ENCODE assay signal across 3 fruit fly cellular contexts in the genomic region with DNA sequence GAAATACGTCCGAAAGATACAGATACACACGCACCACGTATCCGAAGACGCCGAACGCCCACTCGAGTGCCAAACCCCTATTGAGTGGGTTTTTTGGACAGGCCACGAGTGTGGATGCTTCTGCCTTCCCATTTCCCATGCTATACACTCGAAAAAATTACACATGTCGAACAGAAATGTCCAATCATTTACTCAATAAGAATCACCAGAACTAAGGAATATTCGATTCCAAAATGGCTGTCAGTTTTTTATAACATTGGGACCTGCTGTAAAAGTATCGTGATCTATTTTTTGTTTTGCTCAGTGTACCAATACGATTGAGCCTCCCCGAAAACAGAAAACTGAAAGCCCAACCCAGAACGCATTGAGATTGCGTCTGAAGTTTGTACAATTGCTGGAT.
A peak's percentile ranks its signal among the peaks of the same experiment; 100 is the strongest.
TF ChIP-seq lines count a peak whose summit lies in the region.

No protein-coding gene starts in this region.

TF ChIP-seq in whole organism, embryonic, 481 proteins besides CTCF, POLR2A, EP300 and RAD21 (continued from another document and continues in another):
- TF ChIP-seq CG1792 (GFP tag; optimal IDR thresholded peaks at IDR 0.05; lab: Kevin White, UChicago) (peak; percentile 81), CG32767 (GFP tag; IDR thresholded peaks at IDR 0.05; lab: Robert Waterston, UW) (peak; percentile 47; the same call in 1 of the 2 replicates), zen (tag; optimal IDR thresholded peaks at IDR 0.05; lab: Kevin White, UChicago) (peak; percentile 85), kni (GFP tag; optimal IDR thresholded peaks at IDR 0.05; lab: Kevin White, UChicago) (peak; percentile 20), CG32772 (GFP tag; IDR thresholded peaks at IDR 0.05; lab: Robert Waterston, UW) (peak; percentile 56), CG15601 (tag; optimal IDR thresholded peaks at IDR 0.05; lab: Kevin White, UChicago) (peak; percentile 72), ssp (GFP tag; IDR thresholded peaks at IDR 0.05; lab: Robert Waterston, UW) (peak; percentile 55), CG1603 (tag; optimal IDR thresholded peaks at IDR 0.05; lab: Kevin White, UChicago) (peak; percentile 92), CG10959 (GFP tag; IDR thresholded peaks at IDR 0.05; lab: Robert Waterston, UW) (peak; percentile 69), esg (GFP tag; conservative IDR thresholded peaks at IDR 0.05; lab: Robert Waterston, UW) (peak; percentile 69), tna (GFP tag; IDR thresholded peaks at IDR 0.05; lab: Robert Waterston, UW; ENCODE audit: partially characterized antibody) (no peak), CG4328 (GFP tag; optimal IDR thresholded peaks at IDR 0.05; lab: Kevin White, UChicago) (no peak), nau (GFP tag; optimal IDR thresholded peaks at IDR 0.05; lab: Kevin White, UChicago) (peak; percentile 67), slbo (GFP tag; IDR thresholded peaks at IDR 0.05; lab: Robert Waterston, UW) (peak; percentile 62), Nf-YB (GFP tag; optimal IDR thresholded peaks at IDR 0.05; lab: Kevin White, UChicago) (peak; percentile 67), CkIIα-i1 (GFP tag; IDR thresholded peaks at IDR 0.05; lab: Robert Waterston, UW) (no peak), Oli (tag; optimal IDR thresholded peaks at IDR 0.05; lab: Kevin White, UChicago) (peak; percentile 87), Poxn (GFP tag; IDR thresholded peaks at IDR 0.05; lab: Robert Waterston, UW) (no peak), CG12071 (GFP tag; optimal IDR thresholded peaks at IDR 0.05; lab: Kevin White, UChicago) (peak; percentile 63), pzg (GFP tag; optimal IDR thresholded peaks at IDR 0.05; lab: Kevin White, UChicago) (no peak), ato (GFP tag; IDR thresholded peaks at IDR 0.05; lab: Robert Waterston, UW; ENCODE audit: partially characterized antibody) (no peak), grn (GFP tag; optimal IDR thresholded peaks at IDR 0.05; lab: Kevin White, UChicago) (peak; percentile 41), seq (GFP tag; IDR thresholded peaks at IDR 0.05; lab: Robert Waterston, UW) (no peak), CG4730 (GFP tag; IDR thresholded peaks at IDR 0.05; lab: Robert Waterston, UW) (peak; percentile 40; the same call in 1 of the 2 replicates), CG18476 (GFP tag; optimal IDR thresholded peaks at IDR 0.05; lab: Kevin White, UChicago) (peak; percentile 53), lmd (GFP tag; IDR thresholded peaks at IDR 0.05; lab: Robert Waterston, UW) (peak; percentile 72), sd (tag; optimal IDR thresholded peaks at IDR 0.05; lab: Kevin White, UChicago) (peak; percentile 16), ems (GFP tag; optimal IDR thresholded peaks at IDR 0.05; lab: Kevin White, UChicago) (peak; percentile 80), HLH3B (GFP tag; IDR thresholded peaks at IDR 0.05; lab: Robert Waterston, UW) (peak; percentile 65), gfzf (GFP tag; optimal IDR thresholded peaks at IDR 0.05; lab: Kevin White, UChicago) (no peak), CG6765 (GFP tag; optimal IDR thresholded peaks at IDR 0.05; lab: Kevin White, UChicago) (no peak), Antp (GFP tag; optimal IDR thresholded peaks at IDR 0.05; lab: Kevin White, UChicago) (peak; percentile 92), CG15073 (GFP tag; optimal IDR thresholded peaks at IDR 0.05; lab: Kevin White, UChicago) (peak; percentile 50), CG10431 (GFP tag; optimal IDR thresholded peaks at IDR 0.05; lab: Kevin White, UChicago) (peak; percentile 39), CG9797 (GFP tag; optimal IDR thresholded peaks at IDR 0.05; lab: Kevin White, UChicago) (no peak), CG13287 (GFP tag; IDR thresholded peaks at IDR 0.05; lab: Robert Waterston, UW; ENCODE audit: partially characterized antibody) (no peak), CG4424 (GFP tag; optimal IDR thresholded peaks at IDR 0.05; lab: Kevin White, UChicago) (peak; percentile 90), GATAe (GFP tag; conservative IDR thresholded peaks at IDR 0.05; lab: Robert Waterston, UW) (no peak), CG18262 (tag; optimal IDR thresholded peaks at IDR 0.05; lab: Kevin White, UChicago) (peak; percentile 87), pho (GFP tag; optimal IDR thresholded peaks at IDR 0.05; lab: Kevin White, UChicago) (peak; percentile 31), Bdp1 (GFP tag; optimal IDR thresholded peaks at IDR 0.05; lab: Kevin White, UChicago) (peak; percentile 49), croc (GFP tag; conservative IDR thresholded peaks at IDR 0.05; lab: Robert Waterston, UW) (peak; percentile 56)

TF ChIP-seq in whole organism, prepupa, 60 proteins besides CTCF, POLR2A, EP300 and RAD21 (continued from another document):
- TF ChIP-seq dac (GFP tag; optimal IDR thresholded peaks at IDR 0.05; lab: Kevin White, UChicago) (no peak), achi (GFP tag; optimal IDR thresholded peaks at IDR 0.05; lab: Kevin White, UChicago) (peak; percentile 56), Sox102F (GFP tag; optimal IDR thresholded peaks at IDR 0.05; lab: Kevin White, UChicago) (peak; percentile 84), CG6808 (GFP tag; optimal IDR thresholded peaks at IDR 0.05; lab: Kevin White, UChicago) (peak; percentile 12), Ets21C (GFP tag; optimal IDR thresholded peaks at IDR 0.05; lab: Kevin White, UChicago) (peak; percentile 65), CG8632 (GFP tag; optimal IDR thresholded peaks at IDR 0.05; lab: Kevin White, UChicago) (peak; percentile 48), spab (GFP tag; optimal IDR thresholded peaks at IDR 0.05; lab: Kevin White, UChicago) (peak; percentile 28), dsx (GFP tag; optimal IDR thresholded peaks at IDR 0.05; lab: Kevin White, UChicago; ENCODE audit: poor library complexity, severe bottlenecking) (peak; percentile 47), Hr4 (GFP tag; optimal IDR thresholded peaks at IDR 0.05; lab: Kevin White, UChicago) (peak; percentile 40), svp (GFP tag; lab: Kevin White, UChicago) (peak; percentile 91), topi (GFP tag; optimal IDR thresholded peaks at IDR 0.05; lab: Kevin White, UChicago) (peak; percentile 84), CG8119 (GFP tag; IDR thresholded peaks at IDR 0.05; lab: Robert Waterston, UW) (no peak), fkh (GFP tag; optimal IDR thresholded peaks at IDR 0.05; lab: Kevin White, UChicago) (peak; percentile 3), ss (GFP tag; optimal IDR thresholded peaks at IDR 0.05; lab: Kevin White, UChicago) (peak; percentile 3 to 19), Hr39 (GFP tag; optimal IDR thresholded peaks at IDR 0.05; lab: Kevin White, UChicago) (peak; percentile 82), CG32006 (GFP tag; optimal IDR thresholded peaks at IDR 0.05; lab: Kevin White, UChicago) (peak; percentile 40), acj6 (GFP tag; optimal IDR thresholded peaks at IDR 0.05; lab: Kevin White, UChicago) (peak; percentile 75), CG7368 (GFP tag; optimal IDR thresholded peaks at IDR 0.05; lab: Kevin White, UChicago) (peak; percentile 47), eg (GFP tag; IDR thresholded peaks at IDR 0.05; lab: Robert Waterston, UW) (no peak), CG16779 (tag; optimal IDR thresholded peaks at IDR 0.05; lab: Kevin White, UChicago) (no peak), Ets96B (tag; optimal IDR thresholded peaks at IDR 0.05; lab: Kevin White, UChicago) (peak; percentile 48), salr (GFP tag; optimal IDR thresholded peaks at IDR 0.05; lab: Kevin White, UChicago) (peak; percentile 13 to 25), Eip93F (GFP tag; optimal IDR thresholded peaks at IDR 0.05; lab: Kevin White, UChicago) (no peak), CG11762 (GFP tag; optimal IDR thresholded peaks at IDR 0.05; lab: Kevin White, UChicago; ENCODE audit: insufficient read depth) (peak; percentile 40), cyc (GFP tag; optimal IDR thresholded peaks at IDR 0.05; lab: Kevin White, UChicago) (peak; percentile 78), CG3919 (GFP tag; optimal IDR thresholded peaks at IDR 0.05; lab: Kevin White, UChicago) (peak; percentile 72), CG4318 (GFP tag; optimal IDR thresholded peaks at IDR 0.05; lab: Kevin White, UChicago) (no peak), fd59A (GFP tag; optimal IDR thresholded peaks at IDR 0.05; lab: Kevin White, UChicago) (peak; percentile 8), CG6854 (GFP tag; optimal IDR thresholded peaks at IDR 0.05; lab: Kevin White, UChicago) (peak; percentile 48), lz (GFP tag; optimal IDR thresholded peaks at IDR 0.05; lab: Kevin White, UChicago) (peak; percentile 75), fd85E (GFP tag; optimal IDR thresholded peaks at IDR 0.05; lab: Kevin White, UChicago) (no peak), CG8319 (GFP tag; optimal IDR thresholded peaks at IDR 0.05; lab: Kevin White, UChicago) (peak; percentile 8), Eip78C (GFP tag; lab: Kevin White, UChicago) (peak; percentile 84), CG10631 (GFP tag; optimal IDR thresholded peaks at IDR 0.05; lab: Kevin White, UChicago) (peak; percentile 61), Sox15 (GFP tag; optimal IDR thresholded peaks at IDR 0.05; lab: Kevin White, UChicago) (peak; percentile 40), net (GFP tag; optimal IDR thresholded peaks at IDR 0.05; lab: Kevin White, UChicago) (peak; percentile 44), Hr38 (GFP tag; optimal IDR thresholded peaks at IDR 0.05; lab: Kevin White, UChicago) (no peak), vri (GFP tag; optimal IDR thresholded peaks at IDR 0.05; lab: Kevin White, UChicago) (peak; percentile 60)

TF ChIP-seq in whole organism, wandering third instar larva, 38 proteins besides CTCF, POLR2A, EP300 and RAD21 (continued from another document):
- TF ChIP-seq lola (GFP tag; optimal IDR thresholded peaks at IDR 0.05; lab: Kevin White, UChicago) (no peak), pan (optimal IDR thresholded peaks at IDR 0.05; lab: Kevin White, UChicago) (no peak), HLH106 (tag; optimal IDR thresholded peaks at IDR 0.05; lab: Kevin White, UChicago) (peak; percentile 40), Mio (GFP tag; optimal IDR thresholded peaks at IDR 0.05; lab: Kevin White, UChicago) (no peak)
